Worm (Caenorhabditis elegans): Measurements from ENCODE around the gene F07G11.1.

- TF ChIP-seq ztf-11 (tag; optimal IDR thresholded peaks at IDR 0.05) (no peak), nhr-6 (tag; optimal IDR thresholded peaks at IDR 0.05) (no peak), ama-1 (optimal IDR thresholded peaks at IDR 0.05) (no peak), nhr-28 (tag; optimal IDR thresholded peaks at IDR 0.05) (no peak), mep-1 (tag; optimal IDR thresholded peaks at IDR 0.05) (no peak), nhr-11 (tag; optimal IDR thresholded peaks at IDR 0.05) (no peak), fkh-10 (GFP tag; optimal IDR thresholded peaks at IDR 0.05) (no peak)
Measured at ce11 chrV:7357132-7357531, 49.9 kb downstream of the F07G11.1 start, which contains the start of gene C03G6.6.

Measured in whole organism, L4 larva.